Fruit fly (Drosophila melanogaster): ENCODE data around the gene milt.

Gene milt

dm6 chr2L:7049009-7049647 lies 11.5 kb downstream of the milt start (continued):
- no peak for TF ChIP-seq h (optimal IDR thresholded peaks at IDR 0.05)
- TF ChIP-seq CG16779 (GFP tag; IDR thresholded peaks at IDR 0.05) = no peak
- TF ChIP-seq CG3281 (GFP tag; optimal IDR thresholded peaks at IDR 0.05) = peak; percentile 21
- no peak for TF ChIP-seq toy (GFP tag; IDR thresholded peaks at IDR 0.05)
- TF ChIP-seq CG31224 (GFP tag; IDR thresholded peaks at IDR 0.05) = no peak
- TF ChIP-seq CG17385 (GFP tag; optimal IDR thresholded peaks at IDR 0.05) = peak; percentile 95
- TF ChIP-seq aop (GFP tag; IDR thresholded peaks at IDR 0.05) = 0 out of 2 replicates have a peak, but pooled peaks have one; percentile 20
- TF ChIP-seq dmrt99B (tag; optimal IDR thresholded peaks at IDR 0.05) = no peak
- no peak for TF ChIP-seq CG3726 (GFP tag; IDR thresholded peaks at IDR 0.05)
- TF ChIP-seq CG12071 (GFP tag; optimal IDR thresholded peaks at IDR 0.05) = peak; percentile 67
- TF ChIP-seq CHES-1-like (GFP tag; optimal IDR thresholded peaks at IDR 0.05) = no peak
- TF ChIP-seq tio (GFP tag; optimal IDR thresholded peaks at IDR 0.05) = no peak
- peak; percentile 4 for TF ChIP-seq Hand (GFP tag; optimal IDR thresholded peaks at IDR 0.05)
- TF ChIP-seq H2.0 (GFP tag; IDR thresholded peaks at IDR 0.05) = no peak
- TF ChIP-seq CG1529 (GFP tag; optimal IDR thresholded peaks at IDR 0.05) = no peak
- TF ChIP-seq br (optimal IDR thresholded peaks at IDR 0.05) = no peak
- peak; percentile 52 for TF ChIP-seq Rfx (GFP tag; IDR thresholded peaks at IDR 0.05)
- no peak for TF ChIP-seq gce (GFP tag; IDR thresholded peaks at IDR 0.05)
- no peak for TF ChIP-seq ken (GFP tag; IDR thresholded peaks at IDR 0.05)
- no peak for TF ChIP-seq pum (GFP tag; optimal IDR thresholded peaks at IDR 0.05)
- no peak for TF ChIP-seq CG30431 (GFP tag; optimal IDR thresholded peaks at IDR 0.05)
- TF ChIP-seq stc (GFP tag; IDR thresholded peaks at IDR 0.05) = no peak
- no peak for TF ChIP-seq schlank (tag; optimal IDR thresholded peaks at IDR 0.05)
- no peak for TF ChIP-seq disco-r (GFP tag; optimal IDR thresholded peaks at IDR 0.05)
- no peak for TF ChIP-seq fru (optimal IDR thresholded peaks at IDR 0.05)
- no peak for TF ChIP-seq CG2202 (tag; optimal IDR thresholded peaks at IDR 0.05)
- peak; percentile 67; the same call in 1 of the 3 replicates for TF ChIP-seq Dbx (GFP tag; IDR thresholded peaks at IDR 0.05)
- TF ChIP-seq nerfin-1 (tag; optimal IDR thresholded peaks at IDR 0.05) = peak; percentile 98
- peak; percentile 63 for TF ChIP-seq stwl (tag; optimal IDR thresholded peaks at IDR 0.05)
- no peak; the same call in 1 of the 2 replicates for TF ChIP-seq ara (GFP tag; IDR thresholded peaks at IDR 0.05)
- TF ChIP-seq Hr78 (GFP tag; optimal IDR thresholded peaks at IDR 0.05) = peak in 1 of 2 experiments; percentile 7
- TF ChIP-seq grn (GFP tag; optimal IDR thresholded peaks at IDR 0.05) = peak; percentile 50
- TF ChIP-seq Usf (GFP tag; optimal IDR thresholded peaks at IDR 0.05) = no peak
- TF ChIP-seq CG10959 (GFP tag; IDR thresholded peaks at IDR 0.05) = no peak
- TF ChIP-seq CTCF (GFP tag; optimal IDR thresholded peaks at IDR 0.05) = no peak
- TF ChIP-seq CG6689 (GFP tag; IDR thresholded peaks at IDR 0.05) = 0 out of 2 replicates have a peak, but pooled peaks have one; percentile 15
- TF ChIP-seq NK7.1 (GFP tag; optimal IDR thresholded peaks at IDR 0.05) = no peak
- TF ChIP-seq zen (tag; optimal IDR thresholded peaks at IDR 0.05) = no peak
- TF ChIP-seq CG14710 (tag; optimal IDR thresholded peaks at IDR 0.05) = peak; percentile 9
- TF ChIP-seq CG10274 (GFP tag; optimal IDR thresholded peaks at IDR 0.05) = no peak
- TF ChIP-seq MBD-R2 (GFP tag; IDR thresholded peaks at IDR 0.05) = peak; percentile 17; the same call in 1 of the 2 replicates
- peak; percentile 13; the same call in 1 of the 3 replicates for TF ChIP-seq sr (GFP tag; IDR thresholded peaks at IDR 0.05)
- TF ChIP-seq jing (GFP tag; optimal IDR thresholded peaks at IDR 0.05) = no peak
- TF ChIP-seq Trl (optimal IDR thresholded peaks at IDR 0.05) = peak; percentile 81 to 84
- peak; percentile 60 for TF ChIP-seq Trl (GFP tag; optimal IDR thresholded peaks at IDR 0.05)
- TF ChIP-seq Hmr (GFP tag; optimal IDR thresholded peaks at IDR 0.05) = peak; percentile 39
- no peak for TF ChIP-seq CG12155 (GFP tag; optimal IDR thresholded peaks at IDR 0.05)
- no peak for TF ChIP-seq CG4707 (GFP tag; optimal IDR thresholded peaks at IDR 0.05)
- peak; percentile 51 for TF ChIP-seq vvl (GFP tag; IDR thresholded peaks at IDR 0.05)
- peak; percentile 93 for TF ChIP-seq row (GFP tag; IDR thresholded peaks at IDR 0.05)
- no peak for TF ChIP-seq CG18764 (GFP tag; optimal IDR thresholded peaks at IDR 0.05)
- no peak for TF ChIP-seq CG17802 (tag; optimal IDR thresholded peaks at IDR 0.05)
- TF ChIP-seq gsb-n (tag; optimal IDR thresholded peaks at IDR 0.05) = no peak
